Worm (Caenorhabditis elegans) whole organism, late embryonic: ENCODE results near the gene ints-11.
A peak's percentile ranks its signal among the peaks of the same experiment; 100 is the strongest.

Source experiments
- F13H6.1 ChIP-seq: sonication (generic microtip); optimal IDR thresholded peaks from 2 replicates; lab custom pipeline; 2016; ENCODE audit warnings: missing genetic modification characterization, missing compliant biosample characterization
- ceh-18 ChIP-seq: sonication (generic microtip); optimal IDR thresholded peaks from 2 replicates; lab custom pipeline; 2016; ENCODE audit warnings: missing genetic modification characterization, missing compliant biosample characterization
- ceh-2 ChIP-seq: sonication (generic microtip); optimal IDR thresholded peaks from 2 replicates; lab custom pipeline; 2016; ENCODE audit warnings: missing genotype, missing genetic modification characterization, missing compliant biosample characterization
- ceh-24 ChIP-seq: sonication (generic microtip); optimal IDR thresholded peaks from 2 replicates; lab custom pipeline; 2016; ENCODE audit warnings: mild to moderate bottlenecking, missing genetic modification characterization, missing compliant biosample characterization
- ceh-30 ChIP-seq: fragments of 150-350 bp; optimal IDR thresholded peaks from 2 replicates; lab custom pipeline; 2014; ENCODE audit warnings: missing biosample characterization, missing genetic modification characterization
- che-1 ChIP-seq: sonication (generic microtip); optimal IDR thresholded peaks from 2 replicates; lab custom pipeline; 2016; ENCODE audit warnings: mild to moderate bottlenecking, missing genetic modification characterization, missing compliant biosample characterization
- dmd-4 ChIP-seq: sonication (generic microtip); optimal IDR thresholded peaks from 2 replicates; lab custom pipeline; 2016; ENCODE audit warnings: borderline replicate concordance, missing genetic modification characterization, missing compliant biosample characterization
- dve-1 ChIP-seq: sonication (generic microtip); optimal IDR thresholded peaks from 2 replicates; lab custom pipeline; 2017; ENCODE audit warnings: antibody characterized with exemption, mild to moderate bottlenecking, missing genetic modification characterization, missing compliant biosample characterization
- ets-4 ChIP-seq: sonication (generic microtip); optimal IDR thresholded peaks from 2 replicates; lab custom pipeline; 2016; ENCODE audit warnings: missing genetic modification characterization, missing compliant biosample characterization
- fax-1 ChIP-seq: sonication (generic microtip); optimal IDR thresholded peaks from 2 replicates; lab custom pipeline; 2016; ENCODE audit warnings: missing genotype, missing genetic modification characterization, missing compliant biosample characterization
- gmeb-2 ChIP-seq: sonication (generic microtip); optimal IDR thresholded peaks from 2 replicates; lab custom pipeline; 2016; ENCODE audit warnings: missing genetic modification characterization, inconsistent platforms, missing compliant biosample characterization
- hlh-13 ChIP-seq: fragments of 200-800 bp; sonication (Bioruptor generic); optimal IDR thresholded peaks from 2 replicates; lab custom pipeline; 2018; ENCODE audit warnings: mild to moderate bottlenecking, missing genetic modification characterization, missing compliant biosample characterization
- hlh-30 ChIP-seq: sonication (generic microtip); optimal IDR thresholded peaks from 2 replicates; lab custom pipeline; 2017; ENCODE audit warnings: antibody characterized with exemption, missing genetic modification characterization, missing compliant biosample characterization; ENCODE audit not compliant: insufficient read depth
- hlh-6 ChIP-seq: sonication (generic microtip); optimal IDR thresholded peaks from 2 replicates; lab custom pipeline; 2016; ENCODE audit warnings: missing genotype, missing genetic modification characterization, missing compliant biosample characterization
- lim-6 ChIP-seq: sonication (generic microtip); optimal IDR thresholded peaks from 2 replicates; lab custom pipeline; 2016; ENCODE audit warnings: missing genetic modification characterization, missing compliant biosample characterization
- lin-11 ChIP-seq: fragments of 200-800 bp; sonication (Bioruptor generic); optimal IDR thresholded peaks from 2 replicates; lab custom pipeline; 2018; ENCODE audit warnings: mild to moderate bottlenecking, missing genetic modification characterization, missing compliant biosample characterization
- mec-3 ChIP-seq: sonication (generic microtip); optimal IDR thresholded peaks from 2 replicates; lab custom pipeline; 2016; ENCODE audit warnings: borderline replicate concordance, missing genetic modification characterization, missing compliant biosample characterization
- nfya-1 ChIP-seq: sonication (generic microtip); optimal IDR thresholded peaks from 2 replicates; lab custom pipeline; 2017; ENCODE audit warnings: missing genetic modification characterization, mild to moderate bottlenecking, missing compliant biosample characterization, antibody characterized with exemption, moderate library complexity
- npax-4 ChIP-seq: sonication (generic microtip); optimal IDR thresholded peaks from 2 replicates; lab custom pipeline; 2016; ENCODE audit warnings: missing genetic modification characterization, missing compliant biosample characterization
- odd-2 ChIP-seq: sonication (generic microtip); optimal IDR thresholded peaks from 2 replicates; lab custom pipeline; 2017; ENCODE audit warnings: antibody characterized with exemption, mild to moderate bottlenecking, missing genetic modification characterization, missing compliant biosample characterization
- pax-1 ChIP-seq: fragments of 150-350 bp; optimal IDR thresholded peaks from 2 replicates; lab custom pipeline; 2014; ENCODE audit warnings: missing biosample characterization, missing genetic modification characterization
- pha-2 ChIP-seq: sonication (generic microtip); optimal IDR thresholded peaks from 2 replicates; lab custom pipeline; 2017; ENCODE audit warnings: mild to moderate bottlenecking, missing genetic modification characterization, missing compliant biosample characterization
- pqm-1 ChIP-seq: sonication (generic microtip); optimal IDR thresholded peaks from 2 replicates; lab custom pipeline; 2016; ENCODE audit warnings: missing genetic modification characterization, missing compliant biosample characterization
- rnt-1 ChIP-seq: sonication (generic microtip); optimal IDR thresholded peaks from 2 replicates; lab custom pipeline; 2016; ENCODE audit warnings: missing genetic modification characterization, missing compliant biosample characterization
- sox-2 ChIP-seq: fragments of 200-800 bp; sonication (Bioruptor generic); IDR thresholded peaks from 2 replicates; pipeline ENCODE4 v1.3.6; 2022; ENCODE audit warnings: missing genetic modification reagents, missing genetic modification characterization, missing compliant biosample characterization
- sox-4 ChIP-seq: sonication (generic microtip); optimal IDR thresholded peaks from 2 replicates; lab custom pipeline; 2017; ENCODE audit warnings: mild to moderate bottlenecking, missing genetic modification characterization, inconsistent platforms, missing compliant biosample characterization
- syd-9 ChIP-seq: sonication (generic microtip); optimal IDR thresholded peaks from 2 replicates; lab custom pipeline; 2016; ENCODE audit warnings: mild to moderate bottlenecking, missing genetic modification characterization, moderate library complexity, missing compliant biosample characterization
- ttx-3 ChIP-seq: sonication (generic microtip); optimal IDR thresholded peaks from 2 replicates; lab custom pipeline; 2016; ENCODE audit warnings: missing genetic modification reagents, missing genetic modification characterization, missing compliant biosample characterization
- unc-42 ChIP-seq: sonication (generic microtip); optimal IDR thresholded peaks from 2 replicates; lab custom pipeline; 2016; ENCODE audit warnings: missing genotype, missing genetic modification characterization, missing compliant biosample characterization
- unc-55 ChIP-seq: sonication (generic microtip); optimal IDR thresholded peaks from 2 replicates; lab custom pipeline; 2017; ENCODE audit warnings: missing biosample characterization, missing genetic modification reagents, missing genetic modification characterization
- zip-5 ChIP-seq: sonication (generic microtip); optimal IDR thresholded peaks from 2 replicates; lab custom pipeline; 2016; ENCODE audit warnings: missing genetic modification characterization, missing compliant biosample characterization
- ztf-16 ChIP-seq: sonication (generic microtip); optimal IDR thresholded peaks from 2 replicates; lab custom pipeline; 2017; ENCODE audit warnings: missing genetic modification characterization, missing compliant biosample characterization

ints-11 gene

ce11 chrII:8169283-8169682, 26.0 kb upstream of the ints-11 start, which contains the start of gene T05C12.15:
Gene T05C12.15 (plus strand): TSS chrII:8169583.
- TF ChIP-seq unc-55 (GFP tag; lab: Kevin White, UChicago) (peak; percentile 20), pqm-1 (tag; lab: Kevin White, UChicago) (no peak)

- TF ChIP-seq lin-11 (tag; lab: Kevin White, UChicago) (no peak), rnt-1 (tag; lab: Kevin White, UChicago) (peak; percentile 15), nfya-1 (tag; lab: Kevin White, UChicago) (no peak), unc-42 (tag; lab: Kevin White, UChicago) (peak; percentile 98), dve-1 (no peak), odd-2 (tag; lab: Kevin White, UChicago) (no peak), ttx-3 (tag; lab: Kevin White, UChicago) (no peak), ets-4 (no peak), pax-1 (tag; lab: Kevin White, UChicago) (peak; percentile 3), unc-55 (GFP tag; lab: Kevin White, UChicago) (peak; percentile 11)
Observed at ce11 chrII:8162120-8162648, 18.9 kb upstream of the ints-11 start, which contains the start of the genes emb-27 and rrf-3. Gene emb-27 (minus strand): TSS chrII:8162170. Gene rrf-3 (plus strand): TSS chrII:8162465.

ce11 chrII:8160916-8161315, 17.6 kb upstream of the ints-11 start:
- no peak for TF ChIP-seq ceh-30
- no peak for TF ChIP-seq sox-2 (GFP tag; lab: Robert Waterston, UW)
- TF ChIP-seq ceh-2 (tag; lab: Kevin White, UChicago) = no peak
- TF ChIP-seq rnt-1 (tag; lab: Kevin White, UChicago) = no peak
- TF ChIP-seq pha-2 (tag; lab: Kevin White, UChicago) = no peak
- TF ChIP-seq hlh-6 (tag; lab: Kevin White, UChicago) = no peak
- no peak for TF ChIP-seq gmeb-2 (tag; lab: Kevin White, UChicago)
- TF ChIP-seq mec-3 (tag; lab: Kevin White, UChicago) = no peak
- TF ChIP-seq ztf-16 = no peak
- no peak for TF ChIP-seq npax-4 (tag; lab: Kevin White, UChicago)
- no peak for TF ChIP-seq zip-5
- no peak for TF ChIP-seq che-1 (tag; lab: Kevin White, UChicago)
- no peak for TF ChIP-seq syd-9 (tag; lab: Kevin White, UChicago)
- no peak for TF ChIP-seq ceh-24 (tag; lab: Kevin White, UChicago)
- no peak for TF ChIP-seq lim-6 (tag; lab: Kevin White, UChicago)
- TF ChIP-seq, all 69 proteins: peak for 0

ce11 chrII:8157991-8158390, 14.7 kb upstream of the ints-11 start, which contains the start of gene pch-2:
Gene pch-2 (plus strand): TSS chrII:8158349.
- peak; percentile 2 for TF ChIP-seq unc-42 (tag; lab: Kevin White, UChicago)
- TF ChIP-seq nfya-1 (tag; lab: Kevin White, UChicago) = peak; percentile 11
- no peak for TF ChIP-seq sox-4 (tag; lab: Kevin White, UChicago)

- no peak for TF ChIP-seq hlh-13
- TF ChIP-seq hlh-30 = no peak
- TF ChIP-seq dmd-4 (tag; lab: Kevin White, UChicago) = no peak
- TF ChIP-seq fax-1 (tag; lab: Kevin White, UChicago) = no peak
- no peak for TF ChIP-seq F13H6.1 (tag; lab: Kevin White, UChicago)
- TF ChIP-seq ceh-18 (tag; lab: Kevin White, UChicago) = no peak
Observed at ce11 chrII:8156845-8157373, 13.6 kb upstream of the ints-11 start, which contains the start of the genes tub-1 and tmem-138. Gene tub-1 (minus strand): TSS chrII:8156945. Gene tmem-138 (plus strand): TSS chrII:8157323.
